Worm (Caenorhabditis elegans): Measurements from ENCODE around the gene rpm-1.

ce11 chrV:8799293-8799812, 20.4 kb downstream of the rpm-1 start:
- TF ChIP-seq scrt-1 (GFP tag; IDR thresholded peaks at IDR 0.05) = no peak
- no peak for TF ChIP-seq ceh-36 (tag; optimal IDR thresholded peaks at IDR 0.05)
- TF ChIP-seq B0310.2 (tag; optimal IDR thresholded peaks at IDR 0.05) = no peak
- no peak for TF ChIP-seq tbx-11 (GFP tag; IDR thresholded peaks at IDR 0.05)
- no peak for TF ChIP-seq pes-1 (GFP tag; IDR thresholded peaks at IDR 0.05)
- TF ChIP-seq tra-4 (tag; optimal IDR thresholded peaks at IDR 0.05) = no peak
- no peak for TF ChIP-seq hnd-1 (tag; optimal IDR thresholded peaks at IDR 0.05)
- no peak for TF ChIP-seq ama-1 (optimal IDR thresholded peaks at IDR 0.05)
- no peak for TF ChIP-seq hmbx-1 (tag; optimal IDR thresholded peaks at IDR 0.05)
- TF ChIP-seq sea-1 (GFP tag; conservative IDR thresholded peaks at IDR 0.05) = no peak

All from whole organism, early embryonic.